Worm (Caenorhabditis elegans): ENCODE data around the gene sdz-33.

sdz-33 gene

ce11 chrIII:11921658-11922098 lies 14.4 kb downstream of the sdz-33 start, which contains the start of gene Y56A3A.22 (continued):
- TF ChIP-seq mep-1 (tag; optimal IDR thresholded peaks at IDR 0.05) (peak; percentile 22), spr-1 (tag; optimal IDR thresholded peaks at IDR 0.05) (peak; percentile 30), egl-43 (GFP tag; IDR thresholded peaks at IDR 0.05) (peak; percentile 55; the same call in 1 of the 2 replicates), lin-13 (GFP tag; optimal IDR thresholded peaks at IDR 0.05) (no peak), aha-1 (tag) (peak; percentile 96), zfp-2 (tag; optimal IDR thresholded peaks at IDR 0.05) (no peak)

ce11 chrIII:11923586-11923985 lies 16.3 kb downstream of the sdz-33 start, which contains the start of gene nft-1:
nft-1 (plus strand) TSS chrIII:11923886.
- TF ChIP-seq ctbp-1 (GFP tag; IDR thresholded peaks at IDR 0.05) (no peak), fos-1 (tag; optimal IDR thresholded peaks at IDR 0.05) (no peak), aly-2 (tag; optimal IDR thresholded peaks at IDR 0.05) (no peak), mxl-2 (GFP tag; conservative IDR thresholded peaks at IDR 0.05) (no peak), T20F7.1 (GFP tag; optimal IDR thresholded peaks at IDR 0.05) (no peak), madf-5 (GFP tag; IDR thresholded peaks at IDR 0.05) (no peak), spr-1 (tag; optimal IDR thresholded peaks at IDR 0.05) (no peak), ceh-32 (tag; optimal IDR thresholded peaks at IDR 0.05; ENCODE audit: poor library complexity) (no peak)

- TF ChIP-seq dpl-1 (GFP tag; optimal IDR thresholded peaks at IDR 0.05) (no peak), set-16 (GFP tag; IDR thresholded peaks at IDR 0.05) (0 out of 2 replicates have a peak, but pooled peaks have one; percentile 7), pha-4 (GFP tag; IDR thresholded peaks at IDR 0.05) (no peak), pha-4 (tag; optimal IDR thresholded peaks at IDR 0.05) (no peak), ztf-11 (tag; optimal IDR thresholded peaks at IDR 0.05) (no peak), nhr-77 (tag; optimal IDR thresholded peaks at IDR 0.05) (no peak), unc-62 (GFP tag; optimal IDR thresholded peaks at IDR 0.05 in 1 of 2) (peak in 1 of 2 experiments; percentile 90), unc-62 (tag; optimal IDR thresholded peaks at IDR 0.05) (no peak), php-3 (GFP tag; IDR thresholded peaks at IDR 0.05) (no peak), lin-38 (GFP tag; IDR thresholded peaks at IDR 0.05) (no peak), fos-1 (tag; optimal IDR thresholded peaks at IDR 0.05) (no peak), lin-13 (GFP tag; optimal IDR thresholded peaks at IDR 0.05) (no peak), zfp-3 (GFP tag; conservative IDR thresholded peaks at IDR 0.05) (no peak), egl-27 (tag; optimal IDR thresholded peaks at IDR 0.05) (no peak), pqm-1 (tag; optimal IDR thresholded peaks at IDR 0.05) (no peak), ceh-44 (GFP tag; IDR thresholded peaks at IDR 0.05) (no peak)
These were observed 23.6 kb downstream of the sdz-33 start for ce11 chrIII:11930899-11931298.

- TF ChIP-seq unc-62 (GFP tag; optimal IDR thresholded peaks at IDR 0.05 in 1 of 2) (peak in 1 of 2 experiments; percentile 90), unc-62 (tag; optimal IDR thresholded peaks at IDR 0.05) (no peak), zip-11 (GFP tag; IDR thresholded peaks at IDR 0.05) (0 out of 2 replicates have a peak, but pooled peaks have one; percentile 12), Y48G9A.11 (GFP tag; IDR thresholded peaks at IDR 0.05) (no peak), dmd-8 (GFP tag; IDR thresholded peaks at IDR 0.05) (0 out of 2 replicates have a peak, but pooled peaks have one; percentile 14), ces-1 (GFP tag; optimal IDR thresholded peaks at IDR 0.05) (no peak), lin-39 (tag; optimal IDR thresholded peaks at IDR 0.05) (no peak)
These were observed 24.7 kb downstream of the sdz-33 start for ce11 chrIII:11931960-11932359.

- TF ChIP-seq lsy-2 (tag; optimal IDR thresholded peaks at IDR 0.05) (no peak), T26A8.4 (GFP tag; IDR thresholded peaks at IDR 0.05) (0 out of 2 replicates have a peak, but pooled peaks have one; percentile 12), mdl-1 (tag; optimal IDR thresholded peaks at IDR 0.05) (no peak)
These were observed 26.3 kb downstream of the sdz-33 start, which contains the start of gene dolk-1 for ce11 chrIII:11933539-11933938. dolk-1 (minus strand) TSS chrIII:11933639.

Measured in whole organism, L4 larva.